Worm (Caenorhabditis elegans): ENCODE data around the gene ZK418.13.

ZK418.13 gene

DNA sequence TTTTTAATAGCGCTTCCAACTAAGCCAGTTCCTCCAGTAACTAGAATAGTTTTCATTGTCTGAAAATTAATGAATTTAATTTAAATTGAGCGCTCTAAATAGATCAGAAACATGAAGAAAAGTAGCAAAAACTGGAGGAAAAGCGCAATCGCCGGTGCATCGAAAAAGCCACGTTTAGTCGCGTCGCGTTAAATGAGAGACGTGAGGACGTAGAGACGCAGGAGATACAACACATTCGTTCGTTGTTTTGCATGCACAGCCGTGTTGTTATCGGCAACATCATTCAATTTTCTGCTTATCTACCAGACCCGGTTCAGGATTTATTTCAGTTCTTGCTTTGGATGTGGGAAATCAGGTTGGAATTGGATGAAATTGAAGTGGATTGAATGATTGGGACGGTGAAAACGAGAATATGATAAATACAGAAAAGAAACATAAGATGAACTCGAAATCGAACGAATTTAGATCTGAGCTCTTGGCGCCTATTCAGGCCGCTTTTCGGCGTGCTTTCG, 8.8 kb downstream of the ZK418.13 start, which contains the start of gene ger-1 (continued):
- no peak for TF ChIP-seq snpc-4 (GFP tag; optimal IDR thresholded peaks at IDR 0.05)
- no peak for TF ChIP-seq snpc-4 (tag; optimal IDR thresholded peaks at IDR 0.05)
- 0 out of 2 replicates have a peak, but pooled peaks have one; percentile 21 for TF ChIP-seq madf-3 (GFP tag; IDR thresholded peaks at IDR 0.05)
- TF ChIP-seq snpc-1.3 (tag; optimal IDR thresholded peaks at IDR 0.05; ENCODE audit: insufficient read depth): no peak
- no peak for TF ChIP-seq F33H1.4 (GFP tag; IDR thresholded peaks at IDR 0.05)
- TF ChIP-seq ztf-22 (GFP tag; optimal IDR thresholded peaks at IDR 0.05): no peak
- TF ChIP-seq pbrm-1 (GFP tag; IDR thresholded peaks at IDR 0.05): no peak
- peak; percentile 62 for TF ChIP-seq madf-6 (GFP tag; IDR thresholded peaks at IDR 0.05)
- TF ChIP-seq Y53G8AR.9 (GFP tag; conservative IDR thresholded peaks at IDR 0.05): no peak
- 0 out of 2 replicates have a peak, but pooled peaks have one; percentile 48 for TF ChIP-seq hsf-1 (GFP tag; IDR thresholded peaks at IDR 0.05)
- TF ChIP-seq B0019.2 (GFP tag; conservative IDR thresholded peaks at IDR 0.05): no peak
- TF ChIP-seq Y95B8A.8 (GFP tag; IDR thresholded peaks at IDR 0.05): no peak
- no peak for TF ChIP-seq ceh-100 (GFP tag; IDR thresholded peaks at IDR 0.05)
- TF ChIP-seq snpc-3.4 (tag; optimal IDR thresholded peaks at IDR 0.05): no peak

DNA sequence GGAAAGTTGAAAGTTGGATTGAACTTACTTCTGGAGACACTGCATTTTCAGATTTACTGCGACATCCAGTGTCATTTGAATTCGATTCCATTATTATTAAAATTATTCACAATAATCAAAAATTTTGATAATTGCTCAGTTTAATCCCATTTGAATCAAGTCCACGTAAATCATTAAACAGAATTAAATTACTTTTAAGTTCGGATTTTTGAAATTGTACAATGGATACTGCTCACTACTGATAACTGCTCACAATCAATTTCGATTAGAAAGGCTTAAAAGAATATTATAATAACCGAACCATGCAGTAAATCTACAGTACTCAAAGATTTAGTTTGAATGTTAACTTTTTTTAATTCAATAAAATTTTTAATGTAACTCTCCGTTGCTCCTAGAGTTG, 12.1 kb downstream of the ZK418.13 start, which contains the start of gene R01H2.4:
Gene R01H2.4, minus strand, starts transcription at position 101 of the 400 bp plus-strand sequence.
- TF ChIP-seq tbx-9 (tag; optimal IDR thresholded peaks at IDR 0.05; ENCODE audit: borderline replicate concordance): no peak
- no peak for TF ChIP-seq cebp-1 (GFP tag; IDR thresholded peaks at IDR 0.05)
- TF ChIP-seq cebp-1 (tag; optimal IDR thresholded peaks at IDR 0.05): no peak
- TF ChIP-seq sdz-38 (tag; optimal IDR thresholded peaks at IDR 0.05): no peak
- no peak for TF ChIP-seq ztf-28 (GFP tag; IDR thresholded peaks at IDR 0.05)
- no peak for TF ChIP-seq efl-1 (GFP tag; optimal IDR thresholded peaks at IDR 0.05)
- no peak for TF ChIP-seq snpc-3.4 (tag; optimal IDR thresholded peaks at IDR 0.05)
- TF ChIP-seq hmg-1.2 (GFP tag; IDR thresholded peaks at IDR 0.05): no peak
- no peak for TF ChIP-seq Y53F4B.3 (GFP tag; IDR thresholded peaks at IDR 0.05)
- no peak for TF ChIP-seq bed-2 (GFP tag; IDR thresholded peaks at IDR 0.05)
- no peak for TF ChIP-seq nhr-90 (tag; optimal IDR thresholded peaks at IDR 0.05)

DNA sequence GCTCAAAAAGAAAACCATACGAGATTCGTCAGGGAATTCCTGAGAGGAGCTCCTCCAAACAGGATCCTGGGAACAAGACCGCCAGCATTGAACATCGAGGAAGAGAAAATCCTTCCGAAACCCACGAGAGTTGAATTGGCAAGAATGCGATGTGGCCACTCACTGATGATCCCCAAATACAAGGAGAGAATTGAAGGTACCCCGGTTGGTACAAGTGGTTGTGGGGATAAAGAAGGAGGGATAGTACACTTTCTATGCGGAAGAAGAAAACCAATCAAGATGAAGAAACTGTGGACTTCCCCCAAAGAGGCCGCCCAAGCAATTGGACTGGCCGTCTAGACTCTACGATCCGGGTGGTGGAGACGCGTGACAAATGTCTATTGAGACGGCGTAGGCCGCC, 13.2 kb downstream of the ZK418.13 start:
- TF ChIP-seq aptf-2 (GFP tag; conservative IDR thresholded peaks at IDR 0.05) (no peak), bed-1 (GFP tag; IDR thresholded peaks at IDR 0.05) (no peak), mes-4 (tag; optimal IDR thresholded peaks at IDR 0.05) (no peak), ztf-25 (GFP tag; IDR thresholded peaks at IDR 0.05) (no peak), efl-1 (GFP tag; optimal IDR thresholded peaks at IDR 0.05) (no peak), rcor-1 (GFP tag; IDR thresholded peaks at IDR 0.05) (no peak), ceh-40 (GFP tag; IDR thresholded peaks at IDR 0.05) (no peak), nhr-179 (tag; optimal IDR thresholded peaks at IDR 0.05) (no peak), K12H6.12 (tag; optimal IDR thresholded peaks at IDR 0.05) (no peak), ztf-26 (tag; optimal IDR thresholded peaks at IDR 0.05) (no peak), cebp-1 (GFP tag; IDR thresholded peaks at IDR 0.05) (no peak), cebp-1 (tag; optimal IDR thresholded peaks at IDR 0.05) (no peak), gei-17 (GFP tag; optimal IDR thresholded peaks at IDR 0.05) (no peak), F55B11.4 (tag; optimal IDR thresholded peaks at IDR 0.05; ENCODE audit: borderline replicate concordance, insufficient read depth) (no peak), chd-7 (tag; optimal IDR thresholded peaks at IDR 0.05) (no peak), ceh-100 (GFP tag; IDR thresholded peaks at IDR 0.05) (no peak)

All from whole organism, young adult.